Worm (Caenorhabditis elegans): ENCODE results near the gene K12H4.3.

Gene K12H4.3

DNA sequence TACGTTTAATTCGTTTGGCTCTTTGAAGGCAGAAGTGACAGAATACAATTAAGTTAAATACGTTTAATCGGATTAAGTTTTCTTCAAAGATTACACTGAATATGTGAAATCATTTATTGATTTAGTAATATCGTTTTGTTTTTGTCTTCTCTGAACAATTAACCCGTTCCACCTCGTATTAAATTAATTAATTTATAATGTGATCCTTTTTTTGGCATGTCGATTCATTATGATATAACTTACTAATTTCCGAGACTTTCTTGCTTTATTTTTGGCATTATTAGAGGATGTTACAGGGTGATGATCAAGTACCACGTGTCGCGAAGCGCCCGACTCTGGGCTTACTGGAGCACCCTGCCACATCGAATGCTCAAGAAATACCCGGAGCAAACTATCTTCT is 1.6 kb upstream of the K12H4.3 start, which contains the start of gene K12H4.5:
Gene K12H4.5, plus strand, starts transcription at position 301 of the 400 bp plus-strand sequence.
- TF ChIP-seq fos-1 (tag; optimal IDR thresholded peaks at IDR 0.05) (no peak), nhr-6 (tag; optimal IDR thresholded peaks at IDR 0.05) (no peak), ceh-82 (tag; optimal IDR thresholded peaks at IDR 0.05) (no peak), F13H6.1 (tag; optimal IDR thresholded peaks at IDR 0.05) (no peak), sma-9 (GFP tag; optimal IDR thresholded peaks at IDR 0.05) (no peak), sma-9 (tag; optimal IDR thresholded peaks at IDR 0.05) (no peak), skn-1 (tag; optimal IDR thresholded peaks at IDR 0.05) (no peak)

ce11 chrIII:8044717-8045116 is 1.1 kb upstream of the K12H4.3 start, which contains the start of gene spcs-3:
spcs-3 (plus strand) TSS chrIII:8045017.
- TF ChIP-seq nhr-23 (tag; optimal IDR thresholded peaks at IDR 0.05) (no peak), ceh-16 (tag; optimal IDR thresholded peaks at IDR 0.05) (no peak), nhr-12 (tag; optimal IDR thresholded peaks at IDR 0.05) (no peak), nhr-11 (tag; optimal IDR thresholded peaks at IDR 0.05) (no peak), F13H6.1 (tag; optimal IDR thresholded peaks at IDR 0.05) (no peak), R02D3.7 (tag; optimal IDR thresholded peaks at IDR 0.05) (no peak), aly-2 (tag; optimal IDR thresholded peaks at IDR 0.05) (no peak), sma-9 (GFP tag; optimal IDR thresholded peaks at IDR 0.05) (no peak), sma-9 (tag; optimal IDR thresholded peaks at IDR 0.05) (no peak), ztf-1 (GFP tag; conservative IDR thresholded peaks at IDR 0.05) (no peak), ceh-82 (tag; optimal IDR thresholded peaks at IDR 0.05) (no peak), C34F6.9 (tag; optimal IDR thresholded peaks at IDR 0.05) (no peak), nhr-6 (tag; optimal IDR thresholded peaks at IDR 0.05) (no peak), lin-11 (tag; optimal IDR thresholded peaks at IDR 0.05) (no peak), unc-55 (GFP tag; optimal IDR thresholded peaks at IDR 0.05) (no peak), mdl-1 (tag; optimal IDR thresholded peaks at IDR 0.05) (no peak), gmeb-1 (tag; optimal IDR thresholded peaks at IDR 0.05) (no peak), peb-1 (tag; optimal IDR thresholded peaks at IDR 0.05) (no peak), ztf-4 (tag; optimal IDR thresholded peaks at IDR 0.05) (no peak), lin-39 (tag; optimal IDR thresholded peaks at IDR 0.05) (no peak)

DNA sequence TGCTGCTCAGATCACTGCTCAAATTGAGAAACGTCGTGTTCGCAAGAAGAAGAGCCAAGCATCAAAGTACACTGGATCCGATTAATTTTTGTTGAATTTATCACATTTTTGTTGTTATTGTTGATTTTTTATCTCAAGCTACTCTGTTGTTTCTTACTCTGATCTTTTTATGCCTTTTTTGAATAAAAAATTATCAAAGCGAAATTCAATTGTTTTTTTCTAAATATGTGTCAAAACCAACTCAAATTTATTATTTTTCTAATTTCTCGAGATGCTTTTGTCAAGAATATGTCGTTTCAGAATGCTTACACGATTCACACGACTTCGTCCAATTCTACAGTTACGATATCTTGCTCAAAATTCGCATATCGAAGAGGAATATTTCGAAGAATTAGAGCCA is 1.6 kb downstream of the K12H4.3 start, which contains the start of gene K12H4.2:
Gene K12H4.2, plus strand, starts transcription at position 301 of the 400 bp plus-strand sequence.
- TF ChIP-seq unc-39 (tag; optimal IDR thresholded peaks at IDR 0.05): no peak
- no peak for TF ChIP-seq sem-4 (tag; optimal IDR thresholded peaks at IDR 0.05)
- no peak for TF ChIP-seq C34F6.9 (tag; optimal IDR thresholded peaks at IDR 0.05)
- TF ChIP-seq egl-27 (tag; optimal IDR thresholded peaks at IDR 0.05): no peak
- no peak for TF ChIP-seq peb-1 (tag; optimal IDR thresholded peaks at IDR 0.05)
- TF ChIP-seq aly-2 (tag; optimal IDR thresholded peaks at IDR 0.05): no peak
- no peak for TF ChIP-seq lsy-2 (tag; optimal IDR thresholded peaks at IDR 0.05)
- TF ChIP-seq unc-62 (GFP tag; optimal IDR thresholded peaks at IDR 0.05): no peak
- no peak for TF ChIP-seq nhr-6 (tag; optimal IDR thresholded peaks at IDR 0.05)
- TF ChIP-seq crh-2 (tag; optimal IDR thresholded peaks at IDR 0.05): no peak
- TF ChIP-seq ama-1 (optimal IDR thresholded peaks at IDR 0.05): no peak
- no peak for TF ChIP-seq mbf-1 (tag; optimal IDR thresholded peaks at IDR 0.05)
- no peak for TF ChIP-seq nhr-21 (tag; optimal IDR thresholded peaks at IDR 0.05)
- TF ChIP-seq mab-5 (tag; optimal IDR thresholded peaks at IDR 0.05): no peak
- TF ChIP-seq sma-3 (GFP tag; optimal IDR thresholded peaks at IDR 0.05): no peak
- no peak for TF ChIP-seq skn-1 (tag; optimal IDR thresholded peaks at IDR 0.05)
- no peak for TF ChIP-seq nhr-12 (tag; optimal IDR thresholded peaks at IDR 0.05)
- no peak for TF ChIP-seq Y55F3AM.14 (GFP tag; optimal IDR thresholded peaks at IDR 0.05)
- TF ChIP-seq ztf-4 (tag; optimal IDR thresholded peaks at IDR 0.05): no peak

DNA sequence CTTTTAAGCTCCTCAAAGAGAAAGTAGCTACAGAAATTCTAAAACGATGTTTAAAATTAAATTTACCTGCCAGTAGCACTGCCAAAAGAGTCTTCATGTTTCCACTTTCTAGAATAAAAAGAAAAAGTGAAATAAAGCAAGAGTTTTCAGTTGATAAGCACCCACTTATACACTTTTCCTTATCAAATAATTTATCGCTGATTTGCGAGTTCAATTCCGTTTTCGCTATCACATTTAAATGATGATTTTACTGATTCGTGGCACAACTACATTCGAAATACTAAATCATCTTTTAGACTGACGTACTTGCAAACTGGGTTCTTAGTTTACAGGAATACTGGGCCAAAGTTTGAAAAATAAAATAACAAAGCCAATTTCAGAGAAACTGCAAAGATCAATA is 5.1 kb downstream of the K12H4.3 start, which contains the start of gene K12H4.7:
Gene K12H4.7, minus strand, starts transcription at position 138 of the 400 bp plus-strand sequence.
- TF ChIP-seq skn-1 (tag; optimal IDR thresholded peaks at IDR 0.05) (peak; percentile 26), ztf-11 (tag; optimal IDR thresholded peaks at IDR 0.05) (no peak), nhr-6 (tag; optimal IDR thresholded peaks at IDR 0.05) (no peak), nhr-77 (tag; optimal IDR thresholded peaks at IDR 0.05) (no peak), lsy-2 (tag; optimal IDR thresholded peaks at IDR 0.05) (no peak), aly-2 (tag; optimal IDR thresholded peaks at IDR 0.05) (no peak), crh-2 (tag; optimal IDR thresholded peaks at IDR 0.05) (peak; percentile 63), zag-1 (tag; optimal IDR thresholded peaks at IDR 0.05) (no peak), nhr-10 (tag; optimal IDR thresholded peaks at IDR 0.05) (no peak), nhr-25 (tag; optimal IDR thresholded peaks at IDR 0.05) (no peak), mbf-1 (tag; optimal IDR thresholded peaks at IDR 0.05) (no peak), fos-1 (tag; optimal IDR thresholded peaks at IDR 0.05) (peak; percentile 93), snpc-4 (tag; optimal IDR thresholded peaks at IDR 0.05) (no peak), unc-55 (GFP tag; optimal IDR thresholded peaks at IDR 0.05) (no peak), ceh-16 (tag; optimal IDR thresholded peaks at IDR 0.05) (no peak), egl-27 (tag; optimal IDR thresholded peaks at IDR 0.05) (no peak), elt-3 (tag; optimal IDR thresholded peaks at IDR 0.05) (no peak), F13H6.1 (tag; optimal IDR thresholded peaks at IDR 0.05) (no peak), nhr-23 (tag; optimal IDR thresholded peaks at IDR 0.05) (no peak), lin-39 (tag; optimal IDR thresholded peaks at IDR 0.05) (no peak), nhr-12 (tag; optimal IDR thresholded peaks at IDR 0.05) (no peak), sma-9 (GFP tag; optimal IDR thresholded peaks at IDR 0.05) (peak; percentile 1), sma-9 (tag; optimal IDR thresholded peaks at IDR 0.05) (no peak)

Data from whole organism, L2 larva.